Worm (Caenorhabditis elegans) whole organism, mixed stage, embryonic: ENCODE results near the gene enpp-1.

ENCODE experiments used
- bed-3 ChIP-seq: fragments of 200-800 bp; sonication (Bioruptor generic); optimal IDR thresholded peaks from 3 replicates; lab custom pipeline; 2018; ENCODE audit warnings: mild to moderate bottlenecking, missing genetic modification characterization, moderate library complexity, missing compliant biosample characterization
- blmp-1 ChIP-seq: fragments of 150-350 bp; optimal IDR thresholded peaks from 2 replicates; lab custom pipeline; 2014; ENCODE audit warnings: missing biosample characterization, missing genetic modification characterization
- ceh-39 ChIP-seq: fragments of 150-350 bp; optimal IDR thresholded peaks from 2 replicates; lab custom pipeline; 2014; ENCODE audit warnings: missing biosample characterization, missing genetic modification characterization
- ceh-43 ChIP-seq: fragments of 200-800 bp; sonication (Bioruptor generic); optimal IDR thresholded peaks from 2 replicates; lab custom pipeline; 2018; ENCODE audit warnings: mild to moderate bottlenecking, missing genetic modification characterization, moderate library complexity, missing compliant biosample characterization
- ceh-83 ChIP-seq: fragments of 200-800 bp; sonication (Bioruptor generic); optimal IDR thresholded peaks from 2 replicates; lab custom pipeline; 2018; ENCODE audit warnings: mild to moderate bottlenecking, missing genetic modification characterization, missing compliant biosample characterization
- ces-1 ChIP-seq: fragments of 150-350 bp; optimal IDR thresholded peaks from 2 replicates; lab custom pipeline; 2014; ENCODE audit warnings: missing biosample characterization, missing genetic modification reagents, missing genetic modification characterization
- cnd-1 ChIP-seq: fragments of 200-800 bp; sonication (Bioruptor generic); optimal IDR thresholded peaks from 2 replicates; lab custom pipeline; 2018; ENCODE audit warnings: mild to moderate bottlenecking, missing genetic modification characterization, missing compliant biosample characterization
- drap-1 ChIP-seq: fragments of 200-800 bp; sonication (Bioruptor generic); optimal IDR thresholded peaks from 3 replicates; lab custom pipeline; 2018; ENCODE audit warnings: mild to moderate bottlenecking, missing genetic modification characterization, missing compliant biosample characterization
- elt-3 ChIP-seq: fragments of 150-350 bp; optimal IDR thresholded peaks from 2 replicates; lab custom pipeline; 2014; ENCODE audit warnings: missing biosample characterization, missing genetic modification characterization
- flh-1 ChIP-seq: fragments of 200-800 bp; sonication (Bioruptor generic); optimal IDR thresholded peaks from 2 replicates; lab custom pipeline; 2018; ENCODE audit warnings: mild to moderate bottlenecking, missing genetic modification characterization, moderate library complexity, missing compliant biosample characterization
- ham-2 ChIP-seq: fragments of 200-800 bp; sonication (Bioruptor generic); optimal IDR thresholded peaks from 2 replicates; lab custom pipeline; 2018; ENCODE audit warnings: mild to moderate bottlenecking, missing genetic modification characterization, missing compliant biosample characterization
- hlh-1 ChIP-seq: fragments of 150-350 bp; optimal IDR thresholded peaks from 2 replicates; lab custom pipeline; 2014; ENCODE audit warnings: missing biosample characterization, missing genetic modification reagents, missing genetic modification characterization
- lin-32 ChIP-seq: fragments of 200-800 bp; sonication (Bioruptor generic); optimal IDR thresholded peaks from 2 replicates; lab custom pipeline; 2018; ENCODE audit warnings: mild to moderate bottlenecking, missing genetic modification characterization, missing compliant biosample characterization
- lsy-2 ChIP-seq: fragments of 150-350 bp; optimal IDR thresholded peaks from 2 replicates; lab custom pipeline; 2014; ENCODE audit warnings: missing biosample characterization, missing genetic modification characterization
- mab-5 ChIP-seq: fragments of 150-350 bp; optimal IDR thresholded peaks from 2 replicates; lab custom pipeline; 2014; ENCODE audit warnings: missing biosample characterization, missing genetic modification characterization
- mep-1 ChIP-seq: fragments of 150-350 bp; optimal IDR thresholded peaks from 2 replicates; lab custom pipeline; 2017; ENCODE audit warnings: missing biosample characterization, missing genetic modification reagents, missing genetic modification characterization, inconsistent platforms
- mls-2 ChIP-seq: sonication (generic microtip); optimal IDR thresholded peaks from 2 replicates; lab custom pipeline; 2016; ENCODE audit warnings: mild to moderate bottlenecking, missing genetic modification characterization, moderate library complexity, missing compliant biosample characterization
- nhr-2 ChIP-seq: fragments of 150-350 bp; optimal IDR thresholded peaks from 2 replicates; lab custom pipeline; 2014; ENCODE audit warnings: missing biosample characterization, missing genetic modification characterization
- nhr-237 ChIP-seq: fragments of 150-350 bp; optimal IDR thresholded peaks from 2 replicates; lab custom pipeline; 2014; ENCODE audit warnings: missing biosample characterization, missing genetic modification characterization
- nhr-28 ChIP-seq: fragments of 150-350 bp; optimal IDR thresholded peaks from 2 replicates; lab custom pipeline; 2014; ENCODE audit warnings: missing biosample characterization, missing genetic modification characterization
- pha-4 ChIP-seq: fragments of 150-350 bp; optimal IDR thresholded peaks from 2 replicates; lab custom pipeline; 2018; ENCODE audit warnings: missing biosample characterization, missing genetic modification reagents, missing genetic modification characterization
- sem-2 ChIP-seq: fragments of 200-800 bp; sonication (Bioruptor generic); optimal IDR thresholded peaks from 2 replicates; lab custom pipeline; 2018; ENCODE audit warnings: mild to moderate bottlenecking, missing genetic modification characterization, missing compliant biosample characterization
- snpc-4 ChIP-seq: fragments of 150-350 bp; optimal IDR thresholded peaks from 2 replicates; lab custom pipeline; 2014; ENCODE audit warnings: missing biosample characterization, missing genetic modification characterization
- sptf-1 ChIP-seq: sonication (generic microtip); optimal IDR thresholded peaks from 2 replicates; lab custom pipeline; 2017; ENCODE audit warnings: mild to moderate bottlenecking, missing genetic modification characterization, moderate library complexity, missing compliant biosample characterization
- tbx-8 ChIP-seq: fragments of 200-800 bp; sonication (Bioruptor generic); optimal IDR thresholded peaks from 2 replicates; lab custom pipeline; 2018; ENCODE audit warnings: mild to moderate bottlenecking, missing genetic modification characterization, moderate library complexity, missing compliant biosample characterization
- unc-120 ChIP-seq: sonication (generic microtip); optimal IDR thresholded peaks from 2 replicates; lab custom pipeline; 2017; ENCODE audit warnings: missing genetic modification characterization, missing compliant biosample characterization; ENCODE audit not compliant: poor library complexity, severe bottlenecking
- unc-39 ChIP-seq: fragments of 150-350 bp; optimal IDR thresholded peaks from 2 replicates; lab custom pipeline; 2014; ENCODE audit warnings: missing biosample characterization, missing genetic modification characterization
- unc-62 ChIP-seq: fragments of 150-350 bp; optimal IDR thresholded peaks from 2 replicates; lab custom pipeline; 2014; ENCODE audit warnings: missing biosample characterization, missing genetic modification reagents, missing genetic modification characterization
- zip-8 ChIP-seq: fragments of 150-350 bp; optimal IDR thresholded peaks from 2 replicates; lab custom pipeline; 2014; ENCODE audit warnings: missing biosample characterization, missing genetic modification characterization
- ztf-11 ChIP-seq: fragments of 150-350 bp; optimal IDR thresholded peaks from 2 replicates; lab custom pipeline; 2014; ENCODE audit warnings: missing biosample characterization, missing genetic modification characterization

enpp-1 gene

ce11 chrV:12113726-12114125, 17.5 kb upstream of the enpp-1 start:
- TF ChIP-seq bed-3 (GFP tag; lab: Kevin White, UChicago) (no peak), blmp-1 (no peak), ces-1 (GFP tag; lab: Kevin White, UChicago) (no peak), flh-1 (GFP tag; lab: Kevin White, UChicago) (no peak), mls-2 (no peak), unc-39 (tag; lab: Kevin White, UChicago) (no peak), unc-62 (GFP tag; lab: Kevin White, UChicago) (no peak), sem-2 (GFP tag; lab: Kevin White, UChicago) (no peak), lsy-2 (tag; lab: Kevin White, UChicago) (no peak), lin-32 (no peak), nhr-28 (tag; lab: Kevin White, UChicago) (no peak), unc-120 (tag; lab: Kevin White, UChicago) (no peak), zip-8 (tag; lab: Kevin White, UChicago) (no peak)

ce11 chrV:12114693-12115092, 16.6 kb upstream of the enpp-1 start, which contains the start of gene spin-1:
spin-1 (plus strand) TSS chrV:12114993.
- TF ChIP-seq mep-1 (tag; lab: Kevin White, UChicago) (no peak), unc-39 (tag; lab: Kevin White, UChicago) (no peak), unc-62 (GFP tag; lab: Kevin White, UChicago) (no peak), pha-4 (tag; lab: Kevin White, UChicago) (no peak), elt-3 (tag; lab: Kevin White, UChicago) (no peak), nhr-237 (no peak), sem-2 (GFP tag; lab: Kevin White, UChicago) (no peak)

ce11 chrV:12115150-12115549, 16.1 kb upstream of the enpp-1 start:
- TF ChIP-seq nhr-237 (no peak), flh-1 (GFP tag; lab: Kevin White, UChicago) (no peak)

- TF ChIP-seq mls-2 (no peak), tbx-8 (GFP tag; lab: Kevin White, UChicago) (no peak), elt-3 (tag; lab: Kevin White, UChicago) (no peak), mep-1 (tag; lab: Kevin White, UChicago) (no peak), bed-3 (GFP tag; lab: Kevin White, UChicago) (no peak), hlh-1 (tag; lab: Kevin White, UChicago) (no peak), lsy-2 (tag; lab: Kevin White, UChicago) (no peak), zip-8 (tag; lab: Kevin White, UChicago) (no peak), drap-1 (GFP tag; lab: Kevin White, UChicago) (no peak), ceh-39 (tag; lab: Kevin White, UChicago) (no peak)
Observed at ce11 chrV:12117567-12118053, 13.6 kb upstream of the enpp-1 start, which contains the start of gene C13C4.8. C13C4.8 (plus strand) TSS chrV:12118003.

ce11 chrV:12120381-12120780, 10.9 kb upstream of the enpp-1 start, which contains the start of gene C13C4.7:
C13C4.7 (minus strand) TSS chrV:12120481.
- TF ChIP-seq unc-120 (tag; lab: Kevin White, UChicago) (no peak), mls-2 (no peak), snpc-4 (tag; lab: Kevin White, UChicago) (no peak), ceh-43 (no peak), unc-39 (tag; lab: Kevin White, UChicago) (no peak), tbx-8 (GFP tag; lab: Kevin White, UChicago) (no peak), ztf-11 (tag; lab: Kevin White, UChicago) (no peak), sptf-1 (tag; lab: Kevin White, UChicago) (no peak), lin-32 (no peak)
- TF ChIP-seq, all 35 proteins: peak for 0

- no peak for TF ChIP-seq nhr-2 (tag; lab: Kevin White, UChicago)
- TF ChIP-seq snpc-4 (tag; lab: Kevin White, UChicago): no peak
- TF ChIP-seq cnd-1: no peak
- TF ChIP-seq ham-2 (GFP tag; lab: Kevin White, UChicago): no peak
- no peak for TF ChIP-seq sem-2 (GFP tag; lab: Kevin White, UChicago)
- TF ChIP-seq unc-39 (tag; lab: Kevin White, UChicago): no peak
- no peak for TF ChIP-seq mep-1 (tag; lab: Kevin White, UChicago)
- TF ChIP-seq nhr-237: no peak
- no peak for TF ChIP-seq blmp-1
- no peak for TF ChIP-seq ceh-83 (GFP tag; lab: Kevin White, UChicago)
- TF ChIP-seq ztf-11 (tag; lab: Kevin White, UChicago): no peak
- no peak for TF ChIP-seq mab-5
- no peak for TF ChIP-seq pha-4 (tag; lab: Kevin White, UChicago)
- no peak for TF ChIP-seq ceh-39 (tag; lab: Kevin White, UChicago)
- TF ChIP-seq flh-1 (GFP tag; lab: Kevin White, UChicago): no peak
Observed at ce11 chrV:12121274-12121673, 10.0 kb upstream of the enpp-1 start, which contains the start of gene C13C4.6. C13C4.6 (plus strand) TSS chrV:12121574.
